Fruit fly (Drosophila melanogaster): ENCODE measurements around the gene CG32641.

Gene CG32641

dm6 chrX:13208075-13208474 lies 23.8 kb downstream of the CG32641 start (continued):
- TF ChIP-seq sc (optimal IDR thresholded peaks at IDR 0.05) (no peak), sc (GFP tag; optimal IDR thresholded peaks at IDR 0.05) (peak; percentile 0), Hr51 (GFP tag; optimal IDR thresholded peaks at IDR 0.05) (peak in 1 of 2 experiments; percentile 61), CG10209 (GFP tag; optimal IDR thresholded peaks at IDR 0.05) (peak; percentile 33), CG31441 (GFP tag; IDR thresholded peaks at IDR 0.05) (peak; percentile 63), CG15269 (tag; optimal IDR thresholded peaks at IDR 0.05) (peak; percentile 56), CG14710 (tag; optimal IDR thresholded peaks at IDR 0.05) (peak; percentile 18), toy (GFP tag; IDR thresholded peaks at IDR 0.05) (no peak), tx (GFP tag; optimal IDR thresholded peaks at IDR 0.05) (no peak), B-H2 (GFP tag; optimal IDR thresholded peaks at IDR 0.05) (no peak), CG7556 (GFP tag; optimal IDR thresholded peaks at IDR 0.05) (peak; percentile 71), Asciz (GFP tag; optimal IDR thresholded peaks at IDR 0.05) (peak; percentile 0), Dll (GFP tag; IDR thresholded peaks at IDR 0.05; ENCODE audit: partially characterized antibody) (no peak), chif (GFP tag; optimal IDR thresholded peaks at IDR 0.05) (no peak), row (GFP tag; IDR thresholded peaks at IDR 0.05) (peak; percentile 29; the same call in 1 of the 3 replicates), dm (GFP tag; optimal IDR thresholded peaks at IDR 0.05) (no peak), wor (GFP tag; IDR thresholded peaks at IDR 0.05) (no peak), CG17385 (GFP tag; optimal IDR thresholded peaks at IDR 0.05) (peak; percentile 22), CG6254 (GFP tag; optimal IDR thresholded peaks at IDR 0.05) (no peak), CG18599 (GFP tag; optimal IDR thresholded peaks at IDR 0.05) (peak; percentile 74), CG6854 (GFP tag; optimal IDR thresholded peaks at IDR 0.05) (peak; percentile 13), D (optimal IDR thresholded peaks at IDR 0.05) (no peak), D (GFP tag; optimal IDR thresholded peaks at IDR 0.05) (peak; percentile 13), dpn (GFP tag; optimal IDR thresholded peaks at IDR 0.05) (no peak), CG18262 (tag; optimal IDR thresholded peaks at IDR 0.05) (peak; percentile 59), kni (GFP tag; optimal IDR thresholded peaks at IDR 0.05) (no peak), NfI (GFP tag; optimal IDR thresholded peaks at IDR 0.05) (peak; percentile 9), sna (GFP tag; IDR thresholded peaks at IDR 0.05; ENCODE audit: partially characterized antibody) (no peak), PHDP (tag; optimal IDR thresholded peaks at IDR 0.05) (peak; percentile 57), sens (GFP tag) (peak; percentile 28), Hmr (GFP tag; optimal IDR thresholded peaks at IDR 0.05) (peak; percentile 59), zfh1 (GFP tag; IDR thresholded peaks at IDR 0.05) (no peak), grau (tag; optimal IDR thresholded peaks at IDR 0.05) (peak; percentile 61), CG4424 (GFP tag; optimal IDR thresholded peaks at IDR 0.05) (peak; percentile 6), Sox100B (GFP tag; optimal IDR thresholded peaks at IDR 0.05) (peak; percentile 60)

- TF ChIP-seq chinmo (GFP tag; IDR thresholded peaks at IDR 0.05; ENCODE audit: partially characterized antibody) (0 out of 4 replicates have a peak, but pooled peaks have one; percentile 50), CG13894 (tag; optimal IDR thresholded peaks at IDR 0.05) (peak; percentile 5), knrl (GFP tag; IDR thresholded peaks at IDR 0.05; ENCODE audit: partially characterized antibody) (no peak), CG1832 (GFP tag; optimal IDR thresholded peaks at IDR 0.05) (peak; percentile 33), abd-A (tag; optimal IDR thresholded peaks at IDR 0.05) (peak; percentile 68), ewg (GFP tag; optimal IDR thresholded peaks at IDR 0.05) (peak; percentile 54), btn (GFP tag; optimal IDR thresholded peaks at IDR 0.05) (no peak), Hr39 (optimal IDR thresholded peaks at IDR 0.05) (peak; percentile 50), Abd-B (GFP tag; optimal IDR thresholded peaks at IDR 0.05) (no peak), CG5953 (GFP tag; IDR thresholded peaks at IDR 0.05) (peak; percentile 13; the same call in 1 of the 2 replicates), en (GFP tag; optimal IDR thresholded peaks at IDR 0.05) (no peak), CG10209 (GFP tag; optimal IDR thresholded peaks at IDR 0.05) (no peak), crol (GFP tag; IDR thresholded peaks at IDR 0.05) (peak; percentile 90), Dbx (GFP tag; IDR thresholded peaks at IDR 0.05) (0 out of 3 replicates have a peak, but pooled peaks have one; percentile 12)
These were observed 24.3 kb downstream of the CG32641 start for dm6 chrX:13208554-13208953.

Data from whole organism, embryonic.